Worm (Caenorhabditis elegans) whole organism, mixed stage, embryonic: ENCODE results near the gene C07E3.4.

ENCODE experiments used
- M03D4.4 ChIP-seq: sonication (generic microtip); optimal IDR thresholded peaks from 2 replicates; lab custom pipeline; 2017; ENCODE audit warnings: mild to moderate bottlenecking, missing genetic modification characterization, missing compliant biosample characterization
- blmp-1 ChIP-seq: fragments of 150-350 bp; optimal IDR thresholded peaks from 2 replicates; lab custom pipeline; 2014; ENCODE audit warnings: missing biosample characterization, missing genetic modification characterization
- lin-13 ChIP-seq: fragments of 150-350 bp; optimal IDR thresholded peaks from 2 replicates; lab custom pipeline; 2014; ENCODE audit warnings: missing biosample characterization, missing genetic modification characterization
- mep-1 ChIP-seq: fragments of 150-350 bp; optimal IDR thresholded peaks from 2 replicates; lab custom pipeline; 2017; ENCODE audit warnings: missing biosample characterization, missing genetic modification reagents, missing genetic modification characterization, inconsistent platforms
- nhr-2 ChIP-seq: fragments of 150-350 bp; optimal IDR thresholded peaks from 2 replicates; lab custom pipeline; 2014; ENCODE audit warnings: missing biosample characterization, missing genetic modification characterization
- nhr-28 ChIP-seq: fragments of 150-350 bp; optimal IDR thresholded peaks from 2 replicates; lab custom pipeline; 2014; ENCODE audit warnings: missing biosample characterization, missing genetic modification characterization
- nhr-76 ChIP-seq: sonication (generic microtip); optimal IDR thresholded peaks from 2 replicates; lab custom pipeline; 2017; ENCODE audit warnings: missing biosample characterization, missing genetic modification characterization
- sem-2 ChIP-seq: fragments of 200-800 bp; sonication (Bioruptor generic); optimal IDR thresholded peaks from 2 replicates; lab custom pipeline; 2018; ENCODE audit warnings: mild to moderate bottlenecking, missing genetic modification characterization, missing compliant biosample characterization
- tbx-8 ChIP-seq: fragments of 200-800 bp; sonication (Bioruptor generic); optimal IDR thresholded peaks from 2 replicates; lab custom pipeline; 2018; ENCODE audit warnings: mild to moderate bottlenecking, missing genetic modification characterization, moderate library complexity, missing compliant biosample characterization
- unc-39 ChIP-seq: fragments of 150-350 bp; optimal IDR thresholded peaks from 2 replicates; lab custom pipeline; 2014; ENCODE audit warnings: missing biosample characterization, missing genetic modification characterization
- unc-62 ChIP-seq: fragments of 150-350 bp; optimal IDR thresholded peaks from 2 replicates; lab custom pipeline; 2014; ENCODE audit warnings: missing biosample characterization, missing genetic modification reagents, missing genetic modification characterization
- ztf-11 ChIP-seq: fragments of 150-350 bp; optimal IDR thresholded peaks from 2 replicates; lab custom pipeline; 2014; ENCODE audit warnings: missing biosample characterization, missing genetic modification characterization

DNA sequence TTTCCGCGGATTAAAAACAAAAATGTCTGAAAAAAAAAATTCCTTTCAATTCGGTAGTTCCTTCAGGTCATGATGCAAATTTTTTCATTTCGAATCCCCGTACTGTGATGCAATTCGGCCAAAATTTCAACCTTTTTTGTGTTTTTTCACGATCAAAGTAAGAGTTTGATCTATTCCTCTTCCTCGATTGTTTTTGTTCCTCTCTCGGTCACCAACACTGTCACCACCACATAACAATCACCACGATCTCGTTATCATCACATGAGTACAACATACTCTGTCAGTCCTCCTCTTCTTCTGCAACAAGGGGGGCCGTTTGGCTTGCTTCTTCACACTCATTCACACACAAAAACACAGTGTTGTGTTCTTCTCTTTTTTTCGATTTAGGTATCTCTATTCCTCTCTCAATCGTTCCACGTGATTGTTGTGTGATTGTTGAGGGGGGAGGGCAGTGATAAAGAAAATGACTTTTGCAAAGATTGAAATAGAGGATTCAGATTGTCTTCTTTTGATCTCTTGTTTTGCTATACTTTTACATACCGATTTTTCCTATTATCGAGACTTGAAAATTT is 29.7 kb downstream of the C07E3.4 start:
- TF ChIP-seq ztf-11 (tag; lab: Kevin White, UChicago) = no peak
- TF ChIP-seq nhr-28 (tag; lab: Kevin White, UChicago) = no peak
- TF ChIP-seq unc-39 (tag; lab: Kevin White, UChicago) = no peak
- TF ChIP-seq nhr-76 (tag; lab: Kevin White, UChicago) = no peak
- no peak for TF ChIP-seq lin-13 (tag; lab: Kevin White, UChicago)
- TF ChIP-seq nhr-2 (tag; lab: Kevin White, UChicago) = no peak
- no peak for TF ChIP-seq blmp-1 (tag; lab: Kevin White, UChicago)
- no peak for TF ChIP-seq M03D4.4 (tag; lab: Kevin White, UChicago)
- no peak for TF ChIP-seq tbx-8 (GFP tag; lab: Kevin White, UChicago)
- no peak for TF ChIP-seq unc-62 (GFP tag; lab: Kevin White, UChicago)
- no peak for TF ChIP-seq mep-1 (tag; lab: Kevin White, UChicago)
- TF ChIP-seq sem-2 (GFP tag; lab: Kevin White, UChicago) = no peak
